Fruit fly (Drosophila melanogaster) whole organism, wandering third instar larva: ENCODE data around the gene CG31097.

Experiments
- Dfd ChIP-seq: fragments of >200 bp; optimal IDR thresholded peaks from 2 replicates; lab custom pipeline; 2017; ENCODE audit warnings: missing biosample characterization, missing genetic modification characterization
- Hr83 ChIP-seq: fragments of 200-300 bp; sonication (Bioruptor generic); optimal IDR thresholded peaks from 2 replicates; lab custom pipeline; 2016; ENCODE audit warnings: missing biosample characterization, mild to moderate bottlenecking, missing genetic modification characterization, moderate library complexity; ENCODE audit not compliant: poor library complexity, severe bottlenecking
- OdsH ChIP-seq: fragments of 200-800 bp; sonication (Bioruptor generic); optimal IDR thresholded peaks from 2 replicates; lab custom pipeline; 2016; ENCODE audit warnings: missing biosample characterization, mild to moderate bottlenecking, missing genetic modification characterization
- dl ChIP-seq, 2 experiments: fragments of 175-275, 200-275 bp in 1 of 2; fragments of 200-275 bp in 1 of 2; sonication (Bioruptor generic); optimal IDR thresholded peaks; lab custom pipeline; 2018; ENCODE audit warnings: mild to moderate bottlenecking in 2 of 2, missing biosample characterization in 2 of 2, missing genetic modification characterization in 2 of 2, moderate library complexity in 2 of 2; ENCODE audit not compliant: partially characterized antibody in 2 of 2, insufficient read depth in 1 of 2
- dmrt93B ChIP-seq: fragments of 200-800 bp; sonication (Bioruptor generic); optimal IDR thresholded peaks from 2 replicates; lab custom pipeline; 2018; ENCODE audit warnings: missing biosample characterization, mild to moderate bottlenecking, missing genetic modification characterization
- ey ChIP-seq: fragments of 200-800 bp; sonication (Bioruptor generic); optimal IDR thresholded peaks from 2 replicates; lab custom pipeline; 2016; ENCODE audit warnings: missing biosample characterization, missing genetic modification characterization
- foxo ChIP-seq, 2 experiments: fragments of 200-800 bp; sonication (Bioruptor generic); optimal IDR thresholded peaks; 2 replicates in 1 of 2; 3 replicates in 1 of 2; lab custom pipeline; 2016 to 2017; ENCODE audit warnings: missing biosample characterization in 2 of 2, missing genetic modification characterization in 2 of 2
- lola ChIP-seq: fragments of >200 bp; optimal IDR thresholded peaks from 2 replicates; lab custom pipeline; 2017; ENCODE audit warnings: missing biosample characterization, missing genetic modification characterization
- sv ChIP-seq: fragments of 200-800 bp; sonication (Bioruptor generic); optimal IDR thresholded peaks from 3 replicates; lab custom pipeline; 2016; ENCODE audit warnings: missing biosample characterization, missing genetic modification characterization

DNA sequence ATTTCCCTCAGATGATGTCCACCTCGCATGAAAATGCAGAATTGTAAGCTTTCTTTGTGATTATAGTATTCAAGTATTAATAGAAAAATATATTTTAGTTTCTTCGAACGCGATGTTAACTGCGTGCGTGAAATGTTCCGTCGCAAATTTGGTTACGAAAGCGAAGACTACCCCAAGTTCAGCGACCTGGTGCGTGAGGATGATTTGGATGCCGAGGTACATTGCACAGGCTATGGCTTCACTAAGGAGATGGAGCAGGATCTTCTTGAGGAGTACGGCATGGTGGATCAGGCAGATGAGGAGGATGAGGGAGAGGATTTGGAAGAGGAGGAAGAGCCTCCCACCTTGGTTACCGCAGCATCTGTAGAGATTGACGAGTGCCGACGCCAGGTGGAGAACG lies 30.8 kb downstream of the CG31097 start:
- TF ChIP-seq dl (GFP tag; optimal IDR thresholded peaks at IDR 0.05; lab: Kevin White, UChicago; ENCODE audit: insufficient read depth in 1 of 2, partially characterized antibody in 2 of 2) (no peak), Dfd (GFP tag; lab: Kevin White, UChicago) (no peak), dmrt93B (GFP tag; lab: Kevin White, UChicago) (no peak), sv (GFP tag; lab: Kevin White, UChicago) (no peak), Hr83 (GFP tag; lab: Kevin White, UChicago) (no peak), foxo (GFP tag; optimal IDR thresholded peaks at IDR 0.05; lab: Kevin White, UChicago) (no peak), ey (GFP tag; lab: Kevin White, UChicago) (no peak), OdsH (GFP tag; lab: Kevin White, UChicago) (no peak), lola (GFP tag; lab: Kevin White, UChicago) (no peak)
